Fruit fly (Drosophila melanogaster) whole organism, embryonic: ENCODE data around the gene Ass.

Source experiments
- CG2129 ChIP-seq: fragments of 200-800 bp; sonication (Bioruptor generic); IDR thresholded peaks from 2 replicates; pipeline ENCODE4 v1.3.6; 2022; ENCODE audit warnings: missing biosample characterization, missing genetic modification characterization; ENCODE audit not compliant: partially characterized antibody
- CG6854 ChIP-seq: fragments of 200-800 bp; sonication (Bioruptor generic); optimal IDR thresholded peaks from 3 replicates; lab custom pipeline; 2017; ENCODE audit warnings: missing biosample characterization, mild to moderate bottlenecking, missing genetic modification characterization
- CG7928 ChIP-seq: fragments of 200-800 bp; sonication (Bioruptor generic); optimal IDR thresholded peaks from 2 replicates; lab custom pipeline; 2017; ENCODE audit warnings: missing biosample characterization, mild to moderate bottlenecking, missing genetic modification characterization
- Lhr ChIP-seq: fragments of 200-800 bp; sonication (Bioruptor generic); optimal IDR thresholded peaks from 3 replicates; lab custom pipeline; 2017; ENCODE audit warnings: mild to moderate bottlenecking, missing biosample characterization, missing genetic modification reagents, missing genetic modification characterization
- abd-A ChIP-seq: fragments of 200-800 bp; sonication (Bioruptor generic); optimal IDR thresholded peaks from 3 replicates; lab custom pipeline; 2019; ENCODE audit warnings: missing biosample characterization, mild to moderate bottlenecking, missing genetic modification characterization, moderate library complexity
- peb ChIP-seq: fragments of 200-800 bp; sonication (Bioruptor generic); IDR thresholded peaks from 2 replicates; pipeline ENCODE4 v1.3.6; 2022; ENCODE audit warnings: missing biosample characterization, missing genetic modification characterization
- schlank ChIP-seq: fragments of 200-800 bp; sonication (Bioruptor generic); optimal IDR thresholded peaks from 2 replicates; lab custom pipeline; 2018; ENCODE audit warnings: missing biosample characterization, mild to moderate bottlenecking, missing genetic modification characterization

- TF ChIP-seq CG6854 (no peak), CG2129 (GFP tag; lab: Robert Waterston, UW) (no peak), abd-A (tag; lab: Kevin White, UChicago) (no peak), Lhr (GFP tag; lab: Kevin White, UChicago) (no peak), schlank (no peak), CG7928 (GFP tag; lab: Kevin White, UChicago) (no peak), peb (GFP tag; lab: Robert Waterston, UW) (no peak)
Observed at dm6 chr3R:6668234-6668633, 24.0 kb upstream of the Ass start.
